Worm (Caenorhabditis elegans): ENCODE results near the gene F01D5.1.
"Not testable (repeated sequence)": the region's sequence is repeated elsewhere in the genome, so short reads cannot be mapped to it uniquely, and the experiment has no call there.

DNA sequence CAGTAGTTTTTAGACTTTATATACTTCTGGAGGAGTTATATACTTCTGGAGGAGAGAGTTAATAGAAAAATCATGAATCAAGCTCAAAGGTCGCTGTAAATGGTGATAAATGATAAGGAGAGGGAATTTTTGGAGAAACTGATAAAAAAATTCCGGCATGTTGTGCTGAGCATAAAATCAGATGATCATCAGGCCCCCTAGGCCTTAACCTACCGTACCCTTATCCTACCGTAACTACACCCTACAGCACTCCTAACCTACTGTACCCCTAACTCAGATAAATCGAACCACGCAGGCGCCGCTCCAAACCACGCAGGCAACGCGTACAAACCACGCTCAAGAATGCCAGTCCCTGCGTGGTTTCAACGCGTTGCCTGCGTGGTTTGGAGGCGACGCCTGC is 2.7 kb upstream of the F01D5.1 start, which contains the start of gene F01D5.3:
- TF ChIP-seq nhr-28, pha-4, ztf-4, ceh-82, nhr-237, nhr-23, R02D3.7, daf-12, nhr-76, ceh-28, pqm-1, elt-3 (tag; optimal IDR thresholded peaks at IDR 0.05): not testable (repeated sequence)

Data from whole organism, L3 larva.